Worm (Caenorhabditis elegans): ENCODE data around the gene acox-1.6.

acox-1.6 gene

DNA sequence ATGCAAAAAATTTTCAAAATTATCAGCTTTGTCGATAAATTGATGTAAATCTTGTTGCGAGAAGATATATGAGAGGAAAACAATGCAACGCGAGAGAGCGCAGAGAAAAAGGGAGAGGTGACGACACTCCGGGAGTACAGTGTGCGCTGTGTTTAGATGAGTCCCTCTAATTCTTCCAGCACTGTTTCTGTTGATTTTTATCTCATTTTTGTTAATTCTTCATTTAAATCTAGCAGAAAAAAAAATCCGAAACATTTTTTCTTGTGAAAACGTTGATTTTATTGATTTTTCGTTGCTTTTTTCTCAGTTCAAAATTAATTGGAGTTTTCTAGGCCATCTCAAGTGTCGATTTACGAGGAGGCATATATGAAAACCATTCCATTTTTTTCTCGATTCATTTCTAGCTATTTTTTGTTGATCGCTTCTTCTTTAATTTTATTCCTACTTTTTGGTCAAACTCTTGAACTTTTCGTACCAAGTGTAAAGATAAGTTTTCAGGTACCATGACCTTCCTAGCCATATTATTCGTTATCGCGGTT, 11.1 kb upstream of the acox-1.6 start, which contains the start of gene acl-1 (continued):
- TF ChIP-seq alr-1 (tag; optimal IDR thresholded peaks at IDR 0.05) (no peak), ZK546.5 (tag; optimal IDR thresholded peaks at IDR 0.05) (no peak), nhr-23 (tag; optimal IDR thresholded peaks at IDR 0.05) (no peak), crh-2 (tag; optimal IDR thresholded peaks at IDR 0.05) (peak; percentile 83), aly-2 (tag; optimal IDR thresholded peaks at IDR 0.05) (no peak), nhr-10 (tag; optimal IDR thresholded peaks at IDR 0.05) (no peak), nhr-237 (tag; optimal IDR thresholded peaks at IDR 0.05) (no peak), lin-39 (tag; optimal IDR thresholded peaks at IDR 0.05) (no peak), C34F6.9 (tag; optimal IDR thresholded peaks at IDR 0.05) (peak; percentile 82), Y55F3AM.14 (GFP tag; optimal IDR thresholded peaks at IDR 0.05) (peak; percentile 33), egl-27 (tag; optimal IDR thresholded peaks at IDR 0.05) (no peak), unc-62 (GFP tag; optimal IDR thresholded peaks at IDR 0.05) (no peak), nhr-6 (tag; optimal IDR thresholded peaks at IDR 0.05) (peak; percentile 61), sem-4 (tag; optimal IDR thresholded peaks at IDR 0.05) (peak; percentile 65), ceh-16 (tag; optimal IDR thresholded peaks at IDR 0.05) (peak; percentile 6), elt-1 (tag; optimal IDR thresholded peaks at IDR 0.05) (no peak), zag-1 (tag; optimal IDR thresholded peaks at IDR 0.05) (no peak), fos-1 (tag; optimal IDR thresholded peaks at IDR 0.05) (peak; percentile 9), F13H6.1 (tag; optimal IDR thresholded peaks at IDR 0.05) (peak; percentile 85), nhr-77 (tag; optimal IDR thresholded peaks at IDR 0.05) (peak; percentile 35), ceh-82 (tag; optimal IDR thresholded peaks at IDR 0.05) (no peak), lsy-2 (tag; optimal IDR thresholded peaks at IDR 0.05) (peak; percentile 77 to 92), mdl-1 (tag; optimal IDR thresholded peaks at IDR 0.05) (peak in 1 of 2 experiments; percentile 21)

DNA sequence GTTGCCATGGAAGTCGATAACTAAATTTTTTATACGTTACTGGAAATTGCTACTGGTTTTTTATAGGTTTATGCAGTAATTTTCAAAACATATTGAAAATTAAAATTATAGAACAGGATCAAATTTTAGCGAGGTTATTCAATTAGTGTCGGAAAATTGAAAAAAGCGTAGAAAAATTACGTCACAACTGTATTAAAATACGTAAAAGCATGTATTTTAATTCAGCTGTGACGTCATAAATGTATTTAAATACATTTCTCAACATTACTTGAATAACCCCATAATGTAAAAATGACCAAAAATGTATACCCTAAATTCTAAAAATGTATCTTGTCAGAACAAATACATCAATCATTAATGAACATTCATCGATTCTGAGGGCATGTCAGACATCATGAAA, 10.5 kb upstream of the acox-1.6 start:
- TF ChIP-seq ceh-82 (tag; optimal IDR thresholded peaks at IDR 0.05) (no peak), mdl-1 (tag; optimal IDR thresholded peaks at IDR 0.05) (no peak), nhr-10 (tag; optimal IDR thresholded peaks at IDR 0.05) (no peak), Y55F3AM.14 (GFP tag; optimal IDR thresholded peaks at IDR 0.05) (no peak), aly-2 (tag; optimal IDR thresholded peaks at IDR 0.05) (no peak), lin-11 (tag; optimal IDR thresholded peaks at IDR 0.05) (no peak), dmd-4 (tag; optimal IDR thresholded peaks at IDR 0.05) (no peak), alr-1 (tag; optimal IDR thresholded peaks at IDR 0.05) (no peak), mab-5 (tag; optimal IDR thresholded peaks at IDR 0.05) (no peak), egl-27 (tag; optimal IDR thresholded peaks at IDR 0.05) (no peak), lin-13 (GFP tag; optimal IDR thresholded peaks at IDR 0.05) (no peak)

DNA sequence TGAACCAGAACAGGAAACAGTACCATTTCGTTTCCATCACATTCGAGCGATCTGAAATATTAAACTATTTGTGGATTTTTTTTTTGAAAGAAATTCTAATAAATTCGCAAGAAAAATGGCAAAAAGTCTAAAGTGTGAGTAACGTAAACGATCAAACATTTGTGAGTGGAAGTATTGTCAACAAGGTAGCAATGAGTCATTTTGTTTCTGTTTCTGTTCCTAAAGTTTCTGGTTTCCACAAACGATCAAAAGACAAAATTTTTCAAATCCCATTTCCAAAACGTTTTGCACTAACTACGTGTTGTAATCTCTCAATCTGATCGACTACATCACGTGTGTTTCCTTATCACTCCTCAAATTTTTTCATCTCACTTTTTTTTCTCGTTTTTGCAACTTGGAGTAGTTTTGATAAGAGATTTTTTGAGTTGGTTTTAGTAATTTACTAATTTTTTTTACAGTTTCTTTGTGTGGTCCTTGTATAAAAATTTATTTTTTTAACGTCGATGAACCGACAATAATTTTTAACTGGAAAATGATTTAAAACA, 9.3 kb upstream of the acox-1.6 start, which contains the start of gene F59F4.3:
F59F4.3 (minus strand) TSS at position 51 of the 545 bp plus-strand sequence.
- TF ChIP-seq blmp-1 (tag; optimal IDR thresholded peaks at IDR 0.05; ENCODE audit: insufficient read depth): peak; percentile 4
- no peak for TF ChIP-seq ZK546.5 (tag; optimal IDR thresholded peaks at IDR 0.05)
- no peak for TF ChIP-seq egl-27 (tag; optimal IDR thresholded peaks at IDR 0.05)
- TF ChIP-seq R02D3.7 (tag; optimal IDR thresholded peaks at IDR 0.05): no peak
- no peak for TF ChIP-seq sem-4 (tag; optimal IDR thresholded peaks at IDR 0.05)
- peak; percentile 33 for TF ChIP-seq crh-2 (tag; optimal IDR thresholded peaks at IDR 0.05)
- TF ChIP-seq sma-9 (GFP tag; optimal IDR thresholded peaks at IDR 0.05): peak; percentile 49
- no peak for TF ChIP-seq sma-9 (tag; optimal IDR thresholded peaks at IDR 0.05)

DNA sequence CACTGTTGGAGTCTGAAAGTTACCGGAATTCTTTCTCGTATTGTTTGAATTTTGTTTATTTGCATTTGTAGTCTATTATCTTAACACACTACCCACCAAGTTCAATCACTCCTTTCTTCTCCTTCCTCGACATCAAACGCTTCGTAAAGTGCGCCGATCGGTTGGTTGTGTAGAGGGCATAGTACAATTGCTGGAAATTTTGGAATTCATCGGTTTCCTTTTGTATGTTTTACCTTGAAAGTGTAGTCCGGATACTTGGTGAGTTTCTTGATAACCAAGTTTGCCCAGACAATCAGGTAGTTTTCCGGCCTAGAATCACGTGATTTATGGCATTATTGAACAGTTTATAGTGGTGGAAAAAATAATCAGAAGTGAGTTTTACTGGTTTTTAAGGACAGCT, 8.2 kb upstream of the acox-1.6 start:
- TF ChIP-seq lsy-2 (tag; optimal IDR thresholded peaks at IDR 0.05) (no peak), sma-9 (GFP tag; optimal IDR thresholded peaks at IDR 0.05) (peak; percentile 21), sma-9 (tag; optimal IDR thresholded peaks at IDR 0.05) (no peak), fos-1 (tag; optimal IDR thresholded peaks at IDR 0.05) (peak; percentile 16), crh-2 (tag; optimal IDR thresholded peaks at IDR 0.05) (peak; percentile 8)

DNA sequence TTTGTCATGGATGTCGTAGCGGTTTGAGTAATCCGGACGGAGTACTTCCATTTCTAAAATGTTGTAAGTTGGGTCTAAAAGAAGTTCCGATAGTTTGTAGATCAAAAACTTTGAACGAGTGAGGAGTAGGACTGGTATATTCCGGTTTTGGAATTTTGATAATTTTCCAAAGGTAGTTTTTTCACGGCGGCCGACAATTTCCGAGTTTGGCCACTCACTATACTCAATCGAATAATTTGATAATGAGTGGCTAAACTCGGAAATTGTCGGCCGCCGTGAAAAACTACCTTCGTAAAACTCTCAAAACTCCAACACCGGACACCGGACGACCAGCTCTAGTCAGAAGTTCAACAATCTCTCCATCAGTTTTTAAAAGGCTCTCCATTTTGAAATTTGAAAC, 6.0 kb upstream of the acox-1.6 start:
- no peak for TF ChIP-seq lin-11 (tag; optimal IDR thresholded peaks at IDR 0.05)
- TF ChIP-seq mab-5 (tag; optimal IDR thresholded peaks at IDR 0.05): no peak
- TF ChIP-seq nhr-12 (tag; optimal IDR thresholded peaks at IDR 0.05): no peak
- no peak for TF ChIP-seq nhr-237 (tag; optimal IDR thresholded peaks at IDR 0.05)
- TF ChIP-seq skn-1 (tag; optimal IDR thresholded peaks at IDR 0.05): no peak
- TF ChIP-seq ztf-1 (GFP tag; conservative IDR thresholded peaks at IDR 0.05): no peak
- TF ChIP-seq mbf-1 (tag; optimal IDR thresholded peaks at IDR 0.05): no peak
- no peak for TF ChIP-seq ama-1 (optimal IDR thresholded peaks at IDR 0.05)
- no peak for TF ChIP-seq unc-39 (tag; optimal IDR thresholded peaks at IDR 0.05)
- no peak for TF ChIP-seq F13H6.1 (tag; optimal IDR thresholded peaks at IDR 0.05)
- TF ChIP-seq unc-62 (GFP tag; optimal IDR thresholded peaks at IDR 0.05): no peak
- no peak for TF ChIP-seq C34F6.9 (tag; optimal IDR thresholded peaks at IDR 0.05)
- no peak for TF ChIP-seq R02D3.7 (tag; optimal IDR thresholded peaks at IDR 0.05)
- TF ChIP-seq sma-3 (GFP tag; optimal IDR thresholded peaks at IDR 0.05): no peak
- TF ChIP-seq sma-9 (GFP tag; optimal IDR thresholded peaks at IDR 0.05): no peak
- TF ChIP-seq sma-9 (tag; optimal IDR thresholded peaks at IDR 0.05): no peak
- TF ChIP-seq alr-1 (tag; optimal IDR thresholded peaks at IDR 0.05): no peak
- no peak for TF ChIP-seq unc-55 (GFP tag; optimal IDR thresholded peaks at IDR 0.05)
- no peak for TF ChIP-seq ztf-11 (tag; optimal IDR thresholded peaks at IDR 0.05)
- TF ChIP-seq zag-1 (tag; optimal IDR thresholded peaks at IDR 0.05): no peak

Measured in whole organism, L2 larva.